Worm (Caenorhabditis elegans) whole organism, L3 larva: ENCODE data around the gene frpr-16.

Experiments used
- aly-2 ChIP-seq: fragments of 150-350 bp; optimal IDR thresholded peaks from 2 replicates; lab custom pipeline; 2014; ENCODE audit warnings: missing biosample characterization, missing genetic modification characterization
- ceh-9 ChIP-seq: sonication (generic microtip); optimal IDR thresholded peaks from 2 replicates; lab custom pipeline; 2018; ENCODE audit warnings: missing biosample characterization, missing genetic modification characterization
- egl-27 ChIP-seq: sonication (generic microtip); optimal IDR thresholded peaks from 4 replicates; lab custom pipeline; 2017; ENCODE audit warnings: missing biosample characterization, missing genetic modification reagents, missing genetic modification characterization
- lin-39 ChIP-seq: fragments of 150-350 bp; optimal IDR thresholded peaks from 2 replicates; lab custom pipeline; 2018; ENCODE audit warnings: missing biosample characterization, missing genetic modification reagents, missing genetic modification characterization
- mdl-1 ChIP-seq: fragments of 150-350 bp; optimal IDR thresholded peaks from 2 replicates; lab custom pipeline; 2014; ENCODE audit warnings: missing biosample characterization, missing genetic modification characterization
- nhr-11 ChIP-seq: fragments of 150-350 bp; optimal IDR thresholded peaks from 2 replicates; lab custom pipeline; 2014; ENCODE audit warnings: missing biosample characterization, missing genetic modification characterization
- nhr-237 ChIP-seq: fragments of 150-350 bp; optimal IDR thresholded peaks from 2 replicates; lab custom pipeline; 2014; ENCODE audit warnings: missing biosample characterization, missing genetic modification characterization
- skn-1 ChIP-seq: fragments of 150-350 bp; optimal IDR thresholded peaks from 2 replicates; lab custom pipeline; 2014; ENCODE audit warnings: missing biosample characterization, missing genetic modification characterization
- tbx-2 ChIP-seq: sonication (generic microtip); optimal IDR thresholded peaks from 2 replicates; lab custom pipeline; 2016; ENCODE audit warnings: mild to moderate bottlenecking, missing genetic modification characterization, missing compliant biosample characterization
- zag-1 ChIP-seq: fragments of 150-350 bp; optimal IDR thresholded peaks from 2 replicates; lab custom pipeline; 2014; ENCODE audit warnings: missing biosample characterization, missing genetic modification characterization
- ztf-11 ChIP-seq: fragments of 150-350 bp; optimal IDR thresholded peaks from 2 replicates; lab custom pipeline; 2014; ENCODE audit warnings: missing biosample characterization, missing genetic modification characterization

- TF ChIP-seq skn-1 (tag; lab: Kevin White, UChicago) (no peak), zag-1 (tag; lab: Kevin White, UChicago) (no peak), mdl-1 (tag; lab: Kevin White, UChicago) (no peak), nhr-237 (tag; lab: Kevin White, UChicago) (no peak), lin-39 (tag; lab: Kevin White, UChicago) (no peak), tbx-2 (no peak), aly-2 (tag; lab: Kevin White, UChicago) (no peak), egl-27 (tag; lab: Kevin White, UChicago) (no peak), ztf-11 (tag; lab: Kevin White, UChicago) (no peak), ceh-9 (no peak), nhr-11 (tag; lab: Kevin White, UChicago) (no peak)
Measured at ce11 chrII:6001004-6001403, 30.0 kb downstream of the frpr-16 start.
